Fruit fly (Drosophila melanogaster): ENCODE data around the gene Cbs.

The Cbs gene

DNA sequence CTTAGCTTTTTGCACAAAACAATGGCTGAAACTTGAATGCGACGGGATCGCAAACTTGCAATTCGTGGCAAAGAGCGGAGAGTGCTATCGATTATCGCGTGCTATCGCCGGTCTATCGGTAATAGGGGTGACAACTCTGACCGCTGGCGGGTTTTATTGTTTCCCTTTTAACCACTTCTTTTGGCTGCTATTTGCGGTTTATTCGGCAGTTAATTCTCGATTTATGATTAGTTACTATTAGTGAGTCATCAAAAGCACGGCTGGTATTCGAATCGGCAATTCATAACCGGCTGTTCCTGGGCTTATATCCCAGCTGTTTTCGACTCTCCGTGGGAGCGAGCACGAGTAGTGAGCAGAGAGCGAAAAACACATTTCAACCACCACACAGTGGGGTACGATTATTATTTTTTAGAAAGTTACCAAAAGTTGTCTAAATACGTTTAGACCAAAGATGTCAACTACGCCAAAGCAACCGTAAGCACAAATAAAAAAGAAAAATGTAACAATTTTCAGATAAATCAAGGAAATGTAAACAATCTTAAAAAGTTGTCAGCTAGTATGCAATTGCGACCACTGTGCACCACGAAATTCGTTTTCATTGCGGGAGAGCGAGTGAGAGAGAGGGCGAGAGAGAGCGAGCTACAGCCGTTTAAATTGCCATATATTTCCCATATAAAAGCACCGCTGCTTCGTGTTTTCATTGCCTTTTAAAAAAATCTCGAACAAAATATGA lies 9.1 kb downstream of the Cbs start, which contains the start of the genes Stt3A and bves (continued):
- TF ChIP-seq jumu (GFP tag; optimal IDR thresholded peaks at IDR 0.05) (peak; percentile 98), gro (GFP tag; optimal IDR thresholded peaks at IDR 0.05) (peak; percentile 99), kni (GFP tag; optimal IDR thresholded peaks at IDR 0.05) (peak; percentile 86), nom (GFP tag; optimal IDR thresholded peaks at IDR 0.05) (peak; percentile 96), exex (tag; optimal IDR thresholded peaks at IDR 0.05) (peak; percentile 90), CG10462 (GFP tag; optimal IDR thresholded peaks at IDR 0.05) (peak; percentile 97), CG16813 (GFP tag; IDR thresholded peaks at IDR 0.05; ENCODE audit: partially characterized antibody) (peak; percentile 59; the same call in 2 of the 3 replicates), Oli (tag; optimal IDR thresholded peaks at IDR 0.05) (peak; percentile 99), vnd (GFP tag; IDR thresholded peaks at IDR 0.05; ENCODE audit: partially characterized antibody) (peak; percentile 72), CG3847 (GFP tag; IDR thresholded peaks at IDR 0.05) (peak; percentile 97), Hr78 (GFP tag; optimal IDR thresholded peaks at IDR 0.05) (peak in 1 of 2 experiments; percentile 92), vvl (GFP tag; IDR thresholded peaks at IDR 0.05) (peak; percentile 99), shn (GFP tag; optimal IDR thresholded peaks at IDR 0.05) (peak; percentile 99), gcm (GFP tag; optimal IDR thresholded peaks at IDR 0.05) (peak; percentile 99), sens (GFP tag) (peak; percentile 100), tap (tag; optimal IDR thresholded peaks at IDR 0.05) (peak; percentile 98), lmd (GFP tag; IDR thresholded peaks at IDR 0.05) (peak; percentile 97), Side (GFP tag; optimal IDR thresholded peaks at IDR 0.05) (peak; percentile 99), YL-1 (GFP tag; optimal IDR thresholded peaks at IDR 0.05) (peak; percentile 98), CG2875 (GFP tag; optimal IDR thresholded peaks at IDR 0.05) (peak; percentile 99), CG34376 (GFP tag; optimal IDR thresholded peaks at IDR 0.05) (peak; percentile 97), twi (tag; optimal IDR thresholded peaks at IDR 0.05) (peak; percentile 93), chif (GFP tag; optimal IDR thresholded peaks at IDR 0.05) (peak; percentile 99), CG4282 (GFP tag; optimal IDR thresholded peaks at IDR 0.05) (peak; percentile 99), CG30403 (GFP tag; optimal IDR thresholded peaks at IDR 0.05) (peak; percentile 98), ftz-f1 (GFP tag; optimal IDR thresholded peaks at IDR 0.05) (peak; percentile 86), CHES-1-like (GFP tag; optimal IDR thresholded peaks at IDR 0.05) (peak; percentile 99), bigmax (GFP tag; optimal IDR thresholded peaks at IDR 0.05) (peak; percentile 75), CG11560 (tag; IDR thresholded peaks at IDR 0.05) (peak; percentile 84), CG8281 (tag; optimal IDR thresholded peaks at IDR 0.05) (peak; percentile 90), stwl (tag; optimal IDR thresholded peaks at IDR 0.05) (peak; percentile 65), CG8388 (GFP tag; optimal IDR thresholded peaks at IDR 0.05) (peak; percentile 98), CG12155 (GFP tag; optimal IDR thresholded peaks at IDR 0.05) (peak; percentile 96), CG11085 (GFP tag; IDR thresholded peaks at IDR 0.05) (peak; percentile 89), mld (GFP tag; IDR thresholded peaks at IDR 0.05; ENCODE audit: partially characterized antibody) (peak; percentile 52; the same call in 2 of the 3 replicates), fd64A (GFP tag; optimal IDR thresholded peaks at IDR 0.05) (peak; percentile 97), Xrp1 (GFP tag; IDR thresholded peaks at IDR 0.05) (peak; percentile 99), zen (tag; optimal IDR thresholded peaks at IDR 0.05) (peak; percentile 97), Usf (GFP tag; optimal IDR thresholded peaks at IDR 0.05) (peak; percentile 96), ken (GFP tag; IDR thresholded peaks at IDR 0.05) (peak; percentile 98), CG6765 (GFP tag; optimal IDR thresholded peaks at IDR 0.05) (peak; percentile 98), seq (GFP tag; IDR thresholded peaks at IDR 0.05) (peak; percentile 99), CG12659 (GFP tag; optimal IDR thresholded peaks at IDR 0.05) (peak; percentile 99), CG10209 (GFP tag; optimal IDR thresholded peaks at IDR 0.05) (peak; percentile 98), CG14441 (GFP tag; IDR thresholded peaks at IDR 0.05) (peak; percentile 97), otp (GFP tag; IDR thresholded peaks at IDR 0.05) (peak; percentile 97), CG15479 (GFP tag; optimal IDR thresholded peaks at IDR 0.05) (peak; percentile 59), CG15696 (tag; optimal IDR thresholded peaks at IDR 0.05) (peak; percentile 97)

All from whole organism, embryonic.